Worm (Caenorhabditis elegans): ENCODE measurements around the gene srv-21.

- no peak for TF ChIP-seq lsy-2 (tag; optimal IDR thresholded peaks at IDR 0.05)
- no peak for TF ChIP-seq unc-39 (tag; optimal IDR thresholded peaks at IDR 0.05)
- TF ChIP-seq ctbp-1 (GFP tag; IDR thresholded peaks at IDR 0.05) = no peak
- TF ChIP-seq lir-3 (tag; optimal IDR thresholded peaks at IDR 0.05) = no peak
- TF ChIP-seq skn-1 (tag; optimal IDR thresholded peaks at IDR 0.05) = no peak
- TF ChIP-seq nhr-237 (tag; optimal IDR thresholded peaks at IDR 0.05) = no peak
- no peak for TF ChIP-seq F44E2.7 (GFP tag; IDR thresholded peaks at IDR 0.05)
- TF ChIP-seq aly-2 (tag; optimal IDR thresholded peaks at IDR 0.05) = no peak
- no peak for TF ChIP-seq dmd-6 (GFP tag; IDR thresholded peaks at IDR 0.05)
- no peak for TF ChIP-seq nhr-77 (tag; optimal IDR thresholded peaks at IDR 0.05)
- no peak for TF ChIP-seq nhr-76 (tag; optimal IDR thresholded peaks at IDR 0.05)
- no peak for TF ChIP-seq egl-27 (tag; optimal IDR thresholded peaks at IDR 0.05)
- TF ChIP-seq ceh-82 (tag; optimal IDR thresholded peaks at IDR 0.05) = no peak
- TF ChIP-seq ama-1 (optimal IDR thresholded peaks at IDR 0.05) = no peak
These were observed 3.3 kb downstream of the srv-21 start, which contains the start of gene srv-19 for ce11 chrIV:5873825-5874224.
